Worm (Caenorhabditis elegans): Measurements from ENCODE around the gene C18B2.4.

DNA sequence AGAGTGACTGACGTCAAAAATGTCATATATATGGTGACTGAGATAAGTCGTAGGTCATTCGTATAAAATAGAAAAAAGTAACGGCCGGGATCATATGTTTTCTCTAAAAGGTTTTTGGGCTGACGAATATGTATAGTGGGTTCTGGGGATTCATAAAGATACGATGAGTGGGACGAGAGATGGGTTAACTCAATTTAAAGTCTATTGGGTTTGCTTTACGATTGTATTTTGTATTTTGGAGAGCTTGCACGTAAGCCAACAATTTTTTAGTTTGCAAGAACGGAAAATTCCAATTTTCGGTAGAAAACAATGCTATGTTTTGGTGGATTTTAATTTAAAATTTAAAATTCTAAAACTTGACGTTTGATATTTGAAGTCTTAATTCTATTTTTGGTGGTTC is 21.1 kb downstream of the C18B2.4 start:
- TF ChIP-seq hnd-1 (tag; optimal IDR thresholded peaks at IDR 0.05) (no peak), tbx-37 (GFP tag; conservative IDR thresholded peaks at IDR 0.05) (no peak), ets-7 (tag; optimal IDR thresholded peaks at IDR 0.05) (no peak), B0310.2 (tag; optimal IDR thresholded peaks at IDR 0.05) (no peak), hmg-4 (GFP tag; optimal IDR thresholded peaks at IDR 0.05) (no peak), ceh-36 (tag; optimal IDR thresholded peaks at IDR 0.05) (no peak), ama-1 (optimal IDR thresholded peaks at IDR 0.05) (no peak), ceh-13 (GFP tag; optimal IDR thresholded peaks at IDR 0.05) (no peak), tbx-11 (GFP tag; IDR thresholded peaks at IDR 0.05) (no peak), F13C5.2 (tag; optimal IDR thresholded peaks at IDR 0.05) (no peak), hmbx-1 (tag; optimal IDR thresholded peaks at IDR 0.05) (no peak), flt-1 (GFP tag; IDR thresholded peaks at IDR 0.05) (no peak)
